Worm (Caenorhabditis elegans) whole organism, late embryonic: Measurements from ENCODE around the gene ent-7.

Experiments
- C08G9.2 ChIP-seq: sonication (generic microtip); optimal IDR thresholded peaks from 2 replicates; lab custom pipeline; 2016; ENCODE audit warnings: mild to moderate bottlenecking, missing genetic modification characterization, moderate library complexity, missing compliant biosample characterization
- C38D4.7 ChIP-seq: fragments of 200-800 bp; sonication (Bioruptor generic); optimal IDR thresholded peaks from 2 replicates; lab custom pipeline; 2018; ENCODE audit warnings: mild to moderate bottlenecking, missing genetic modification characterization, moderate library complexity, missing compliant biosample characterization
- K02D7.2 ChIP-seq: sonication (generic microtip); optimal IDR thresholded peaks from 2 replicates; lab custom pipeline; 2017; ENCODE audit warnings: mild to moderate bottlenecking, missing genetic modification characterization, missing compliant biosample characterization
- T23F11.4 ChIP-seq: fragments of 200-800 bp; sonication (Bioruptor generic); optimal IDR thresholded peaks from 2 replicates; lab custom pipeline; 2018; ENCODE audit warnings: mild to moderate bottlenecking, missing genetic modification characterization, missing compliant biosample characterization
- Y22D7AL.16 ChIP-seq: sonication (generic microtip); optimal IDR thresholded peaks from 2 replicates; lab custom pipeline; 2016; ENCODE audit warnings: missing genetic modification characterization, missing compliant biosample characterization
- ahr-1 ChIP-seq: sonication (generic microtip); optimal IDR thresholded peaks from 2 replicates; lab custom pipeline; 2016; ENCODE audit warnings: missing genetic modification characterization, missing compliant biosample characterization
- ceh-18 ChIP-seq: sonication (generic microtip); optimal IDR thresholded peaks from 2 replicates; lab custom pipeline; 2016; ENCODE audit warnings: missing genetic modification characterization, missing compliant biosample characterization
- ceh-19 ChIP-seq: fragments of 200-800 bp; sonication (Bioruptor generic); optimal IDR thresholded peaks from 2 replicates; lab custom pipeline; 2018; ENCODE audit warnings: mild to moderate bottlenecking, missing genetic modification characterization, missing compliant biosample characterization
- ceh-22 ChIP-seq: sonication (generic microtip); optimal IDR thresholded peaks from 2 replicates; lab custom pipeline; 2017; ENCODE audit warnings: missing biosample characterization, missing genetic modification characterization
- ceh-24 ChIP-seq: sonication (generic microtip); optimal IDR thresholded peaks from 2 replicates; lab custom pipeline; 2016; ENCODE audit warnings: mild to moderate bottlenecking, missing genetic modification characterization, missing compliant biosample characterization
- ceh-30 ChIP-seq: fragments of 150-350 bp; optimal IDR thresholded peaks from 2 replicates; lab custom pipeline; 2014; ENCODE audit warnings: missing biosample characterization, missing genetic modification characterization
- ceh-31 ChIP-seq: sonication (generic microtip); optimal IDR thresholded peaks from 2 replicates; lab custom pipeline; 2016; ENCODE audit warnings: missing genetic modification characterization, missing compliant biosample characterization
- ceh-34 ChIP-seq: sonication (generic microtip); optimal IDR thresholded peaks from 2 replicates; lab custom pipeline; 2016; ENCODE audit warnings: mild to moderate bottlenecking, missing genetic modification characterization, missing compliant biosample characterization
- ceh-45 ChIP-seq: fragments of 200-800 bp; sonication (Bioruptor generic); IDR thresholded peaks from 2 replicates; pipeline ENCODE4 v1.3.6; 2022; ENCODE audit warnings: missing genetic modification reagents, missing genetic modification characterization, missing compliant biosample characterization
- ceh-48 ChIP-seq: sonication (generic microtip); optimal IDR thresholded peaks from 2 replicates; lab custom pipeline; 2016; ENCODE audit warnings: missing genetic modification characterization, inconsistent platforms, missing compliant biosample characterization
- ceh-9 ChIP-seq: sonication (generic microtip); optimal IDR thresholded peaks from 2 replicates; lab custom pipeline; 2016; ENCODE audit warnings: mild to moderate bottlenecking, missing genetic modification characterization, inconsistent platforms, missing compliant biosample characterization
- eyg-1 ChIP-seq: sonication (generic microtip); optimal IDR thresholded peaks from 2 replicates; lab custom pipeline; 2016; ENCODE audit warnings: missing genotype, missing genetic modification characterization, missing compliant biosample characterization
- fax-1 ChIP-seq: sonication (generic microtip); optimal IDR thresholded peaks from 2 replicates; lab custom pipeline; 2016; ENCODE audit warnings: missing genotype, missing genetic modification characterization, missing compliant biosample characterization
- hlh-13 ChIP-seq: fragments of 200-800 bp; sonication (Bioruptor generic); optimal IDR thresholded peaks from 2 replicates; lab custom pipeline; 2018; ENCODE audit warnings: mild to moderate bottlenecking, missing genetic modification characterization, missing compliant biosample characterization
- hlh-15 ChIP-seq: sonication (generic microtip); optimal IDR thresholded peaks from 2 replicates; lab custom pipeline; 2016; ENCODE audit warnings: missing genetic modification characterization, missing compliant biosample characterization
- hlh-6 ChIP-seq: sonication (generic microtip); optimal IDR thresholded peaks from 2 replicates; lab custom pipeline; 2016; ENCODE audit warnings: missing genotype, missing genetic modification characterization, missing compliant biosample characterization
- hlh-8 ChIP-seq: sonication (generic microtip); optimal IDR thresholded peaks from 2 replicates; lab custom pipeline; 2016; ENCODE audit warnings: missing genotype, missing genetic modification characterization, missing compliant biosample characterization
- lim-6 ChIP-seq: sonication (generic microtip); optimal IDR thresholded peaks from 2 replicates; lab custom pipeline; 2016; ENCODE audit warnings: missing genetic modification characterization, missing compliant biosample characterization
- lin-11 ChIP-seq: fragments of 200-800 bp; sonication (Bioruptor generic); optimal IDR thresholded peaks from 2 replicates; lab custom pipeline; 2018; ENCODE audit warnings: mild to moderate bottlenecking, missing genetic modification characterization, missing compliant biosample characterization
- mec-3 ChIP-seq: sonication (generic microtip); optimal IDR thresholded peaks from 2 replicates; lab custom pipeline; 2016; ENCODE audit warnings: borderline replicate concordance, missing genetic modification characterization, missing compliant biosample characterization
- nhr-11 ChIP-seq: fragments of 150-350 bp; optimal IDR thresholded peaks from 2 replicates; lab custom pipeline; 2014; ENCODE audit warnings: missing biosample characterization, missing genetic modification characterization
- nhr-232 ChIP-seq: sonication (generic microtip); optimal IDR thresholded peaks from 2 replicates; lab custom pipeline; 2016; ENCODE audit warnings: missing genetic modification characterization, missing compliant biosample characterization
- npax-4 ChIP-seq: sonication (generic microtip); optimal IDR thresholded peaks from 2 replicates; lab custom pipeline; 2016; ENCODE audit warnings: missing genetic modification characterization, missing compliant biosample characterization
- odd-2 ChIP-seq: sonication (generic microtip); optimal IDR thresholded peaks from 2 replicates; lab custom pipeline; 2017; ENCODE audit warnings: antibody characterized with exemption, mild to moderate bottlenecking, missing genetic modification characterization, missing compliant biosample characterization
- pat-9 ChIP-seq: fragments of 200-800 bp; sonication (Bioruptor generic); optimal IDR thresholded peaks from 2 replicates; lab custom pipeline; 2018; ENCODE audit warnings: mild to moderate bottlenecking, missing genetic modification characterization, moderate library complexity, missing compliant biosample characterization
- pha-2 ChIP-seq: sonication (generic microtip); optimal IDR thresholded peaks from 2 replicates; lab custom pipeline; 2017; ENCODE audit warnings: mild to moderate bottlenecking, missing genetic modification characterization, missing compliant biosample characterization
- pha-4 ChIP-seq: fragments of 150-350 bp; optimal IDR thresholded peaks from 2 replicates; lab custom pipeline; 2018; ENCODE audit warnings: missing biosample characterization, missing genetic modification reagents, missing genetic modification characterization
- pqm-1 ChIP-seq: sonication (generic microtip); optimal IDR thresholded peaks from 2 replicates; lab custom pipeline; 2016; ENCODE audit warnings: missing genetic modification characterization, missing compliant biosample characterization
- pros-1 ChIP-seq: fragments of 150-350 bp; optimal IDR thresholded peaks from 2 replicates; lab custom pipeline; 2014; ENCODE audit warnings: missing biosample characterization, missing genetic modification reagents, missing genetic modification characterization
- sdc-2 ChIP-seq: sonication (generic microtip); optimal IDR thresholded peaks from 2 replicates; lab custom pipeline; 2016; ENCODE audit warnings: missing genotype, missing genetic modification characterization, missing compliant biosample characterization
- sox-2 ChIP-seq: fragments of 200-800 bp; sonication (Bioruptor generic); IDR thresholded peaks from 2 replicates; pipeline ENCODE4 v1.3.6; 2022; ENCODE audit warnings: missing genetic modification reagents, missing genetic modification characterization, missing compliant biosample characterization
- sox-4 ChIP-seq: sonication (generic microtip); optimal IDR thresholded peaks from 2 replicates; lab custom pipeline; 2017; ENCODE audit warnings: mild to moderate bottlenecking, missing genetic modification characterization, inconsistent platforms, missing compliant biosample characterization
- syd-9 ChIP-seq: sonication (generic microtip); optimal IDR thresholded peaks from 2 replicates; lab custom pipeline; 2016; ENCODE audit warnings: mild to moderate bottlenecking, missing genetic modification characterization, moderate library complexity, missing compliant biosample characterization
- ttx-3 ChIP-seq: sonication (generic microtip); optimal IDR thresholded peaks from 2 replicates; lab custom pipeline; 2016; ENCODE audit warnings: missing genetic modification reagents, missing genetic modification characterization, missing compliant biosample characterization
- unc-86 ChIP-seq: sonication (generic microtip); optimal IDR thresholded peaks from 2 replicates; lab custom pipeline; 2016; ENCODE audit warnings: missing genetic modification characterization, missing compliant biosample characterization
- zip-5 ChIP-seq: sonication (generic microtip); optimal IDR thresholded peaks from 2 replicates; lab custom pipeline; 2016; ENCODE audit warnings: missing genetic modification characterization, missing compliant biosample characterization
- ztf-16 ChIP-seq: sonication (generic microtip); optimal IDR thresholded peaks from 2 replicates; lab custom pipeline; 2017; ENCODE audit warnings: missing genetic modification characterization, missing compliant biosample characterization

The ent-7 gene

ce11 chrIV:10048268-10048667 lies 31.2 kb downstream of the ent-7 start:
- TF ChIP-seq C38D4.7 (GFP tag; lab: Kevin White, UChicago): no peak
- TF ChIP-seq eyg-1 (tag; lab: Kevin White, UChicago): no peak
- TF ChIP-seq T23F11.4: no peak
- no peak for TF ChIP-seq pha-4 (tag; lab: Kevin White, UChicago)
- no peak for TF ChIP-seq pqm-1
- no peak for TF ChIP-seq zip-5 (tag; lab: Kevin White, UChicago)
- no peak for TF ChIP-seq ceh-19 (GFP tag; lab: Kevin White, UChicago)
- TF ChIP-seq ztf-16 (tag; lab: Kevin White, UChicago): no peak
- TF ChIP-seq nhr-11 (tag; lab: Kevin White, UChicago): no peak
- no peak for TF ChIP-seq unc-86 (tag; lab: Kevin White, UChicago)
- TF ChIP-seq npax-4 (tag; lab: Kevin White, UChicago): no peak
- TF ChIP-seq nhr-232 (tag; lab: Kevin White, UChicago): no peak
- TF ChIP-seq syd-9 (tag; lab: Kevin White, UChicago): no peak
- no peak for TF ChIP-seq pros-1 (tag; lab: Kevin White, UChicago)
- TF ChIP-seq sox-4: no peak

ce11 chrIV:10051088-10051487 lies 34.0 kb downstream of the ent-7 start, which contains the start of gene T04B2.8:
Gene T04B2.8, minus strand, starts transcription at chrIV:10051188.
- TF ChIP-seq hlh-8 (tag; lab: Kevin White, UChicago): no peak
- no peak for TF ChIP-seq ceh-9 (tag; lab: Kevin White, UChicago)
- TF ChIP-seq K02D7.2 (tag; lab: Kevin White, UChicago): no peak
- TF ChIP-seq Y22D7AL.16 (tag; lab: Kevin White, UChicago): no peak
- TF ChIP-seq ceh-31 (tag; lab: Kevin White, UChicago): no peak
- no peak for TF ChIP-seq ceh-34 (tag; lab: Kevin White, UChicago)
- TF ChIP-seq lin-11 (tag; lab: Kevin White, UChicago): no peak
- no peak for TF ChIP-seq C08G9.2
- TF ChIP-seq ahr-1 (tag; lab: Kevin White, UChicago): no peak
- no peak for TF ChIP-seq sdc-2
- TF ChIP-seq ceh-30: no peak
- TF ChIP-seq sox-2 (GFP tag; lab: Robert Waterston, UW): no peak
- TF ChIP-seq zip-5 (tag; lab: Kevin White, UChicago): no peak
- no peak for TF ChIP-seq odd-2 (tag; lab: Kevin White, UChicago)
- no peak for TF ChIP-seq nhr-232 (tag; lab: Kevin White, UChicago)
- no peak for TF ChIP-seq unc-86 (tag; lab: Kevin White, UChicago)
- no peak for TF ChIP-seq ceh-45 (GFP tag; lab: Robert Waterston, UW)

ce11 chrIV:10053550-10053949 lies 36.5 kb downstream of the ent-7 start, which contains the start of gene srv-12:
Gene srv-12, minus strand, starts transcription at chrIV:10053650.
- TF ChIP-seq pha-2 (tag; lab: Kevin White, UChicago) (no peak), Y22D7AL.16 (tag; lab: Kevin White, UChicago) (no peak), hlh-6 (tag; lab: Kevin White, UChicago) (no peak), nhr-232 (tag; lab: Kevin White, UChicago) (no peak), lim-6 (no peak), pat-9 (tag; lab: Kevin White, UChicago) (no peak), ceh-18 (no peak), ceh-45 (GFP tag; lab: Robert Waterston, UW) (no peak)

ce11 chrIV:10056138-10056537 lies 39.1 kb downstream of the ent-7 start, which contains the start of gene T04B2.7:
Gene T04B2.7, minus strand, starts transcription at chrIV:10056238.
- TF ChIP-seq unc-86 (tag; lab: Kevin White, UChicago) (no peak), K02D7.2 (tag; lab: Kevin White, UChicago) (no peak), ttx-3 (no peak), ceh-24 (tag; lab: Kevin White, UChicago) (no peak), mec-3 (tag; lab: Kevin White, UChicago) (no peak), eyg-1 (tag; lab: Kevin White, UChicago) (no peak), ceh-19 (GFP tag; lab: Kevin White, UChicago) (no peak), npax-4 (tag; lab: Kevin White, UChicago) (no peak), ceh-18 (no peak), hlh-15 (tag; lab: Kevin White, UChicago) (no peak), ceh-48 (no peak), ceh-22 (tag; lab: Kevin White, UChicago) (no peak), hlh-8 (tag; lab: Kevin White, UChicago) (no peak), fax-1 (tag; lab: Kevin White, UChicago) (no peak), hlh-13 (GFP tag; lab: Kevin White, UChicago) (no peak), ceh-34 (tag; lab: Kevin White, UChicago) (no peak)
- TF ChIP-seq, all 69 proteins: peak for 0
